Fruit fly (Drosophila melanogaster) whole organism, embryonic: ENCODE measurements around the gene ewg.
A peak's percentile ranks its signal among the peaks of the same experiment; 100 is the strongest.

ENCODE experiments used
- Blimp-1 ChIP-seq: fragments of 200-800 bp; sonication (Bioruptor generic); optimal IDR thresholded peaks from 3 replicates; lab custom pipeline; 2018; ENCODE audit warnings: missing biosample characterization, missing genetic modification characterization, mild to moderate bottlenecking, moderate library complexity, missing genetic modification reagents
- CG10431 ChIP-seq: fragments of 200-800 bp; sonication (Bioruptor generic); optimal IDR thresholded peaks from 3 replicates; lab custom pipeline; 2018; ENCODE audit warnings: missing biosample characterization, mild to moderate bottlenecking, missing genetic modification characterization
- CG11093 ChIP-seq: fragments of 200-800 bp; sonication (Bioruptor generic); IDR thresholded peaks from 3 replicates; pipeline ENCODE4 v1.3.6; 2022; ENCODE audit warnings: missing biosample characterization, missing genetic modification characterization
- CG11247 ChIP-seq: fragments of 200-800 bp; sonication (Bioruptor generic); IDR thresholded peaks from 2 replicates; pipeline ENCODE4 v1.3.6; 2022; ENCODE audit warnings: missing biosample characterization, missing genetic modification characterization
- CG11696 ChIP-seq: fragments of 200-800 bp; sonication (Bioruptor generic); IDR thresholded peaks from 2 replicates; pipeline ENCODE4 v1.3.6; 2022; ENCODE audit warnings: missing biosample characterization, missing genetic modification characterization
- CG12236 ChIP-seq: fragments of 200-800 bp; sonication (Bioruptor generic); optimal IDR thresholded peaks from 2 replicates; lab custom pipeline; 2016; ENCODE audit warnings: missing biosample characterization, missing genetic modification characterization
- CG13123 ChIP-seq: fragments of 200-800 bp; sonication (Bioruptor generic); optimal IDR thresholded peaks from 2 replicates; lab custom pipeline; 2016; ENCODE audit warnings: missing biosample characterization, missing genetic modification characterization
- CG13287 ChIP-seq: fragments of 200-800 bp; sonication (Bioruptor generic); IDR thresholded peaks from 2 replicates; pipeline ENCODE4 v1.3.6; 2022; ENCODE audit warnings: missing biosample characterization, missing genetic modification characterization; ENCODE audit not compliant: partially characterized antibody
- CG1529 ChIP-seq: fragments of 200-800 bp; sonication (Bioruptor generic); optimal IDR thresholded peaks from 3 replicates; lab custom pipeline; 2018; ENCODE audit warnings: missing biosample characterization, missing genetic modification characterization
- CG1603 ChIP-seq: fragments of 200-800 bp; sonication (Bioruptor generic); optimal IDR thresholded peaks from 2 replicates; lab custom pipeline; 2019; ENCODE audit warnings: missing biosample characterization, mild to moderate bottlenecking, missing genetic modification characterization, moderate library complexity
- CG16813 ChIP-seq: fragments of 200-800 bp; sonication (Bioruptor generic); IDR thresholded peaks from 3 replicates; pipeline ENCODE4 v1.3.6; 2022; ENCODE audit warnings: missing biosample characterization, missing genetic modification characterization; ENCODE audit not compliant: partially characterized antibody
- CG18011 ChIP-seq: fragments of 200-800 bp; sonication (Bioruptor generic); optimal IDR thresholded peaks from 2 replicates; lab custom pipeline; 2017; ENCODE audit warnings: missing biosample characterization, missing genetic modification characterization, mild to moderate bottlenecking, moderate library complexity, missing genotype
- CG2116 ChIP-seq: fragments of 200-800 bp; sonication (Bioruptor generic); optimal IDR thresholded peaks from 3 replicates; lab custom pipeline; 2018; ENCODE audit warnings: missing biosample characterization, mild to moderate bottlenecking, missing genetic modification characterization
- CG32767 ChIP-seq: fragments of 200-800 bp; sonication (Bioruptor generic); IDR thresholded peaks from 2 replicates; pipeline ENCODE4 v1.3.6; 2022; ENCODE audit warnings: missing biosample characterization, missing genetic modification characterization
- CG3847 ChIP-seq: fragments of 200-800 bp; sonication (Bioruptor generic); IDR thresholded peaks from 2 replicates; pipeline ENCODE4 v1.3.6; 2022; ENCODE audit warnings: missing biosample characterization, missing genetic modification characterization
- CG8924 ChIP-seq: fragments of 200-800 bp; optimal IDR thresholded peaks from 3 replicates; lab custom pipeline; 2019; ENCODE audit warnings: missing biosample characterization, mild to moderate bottlenecking, missing genetic modification characterization, moderate library complexity
- Dll ChIP-seq: fragments of 200-800 bp; sonication (Bioruptor generic); IDR thresholded peaks from 4 replicates; pipeline ENCODE4 v1.3.6; 2022; ENCODE audit warnings: missing biosample characterization, missing genetic modification characterization; ENCODE audit not compliant: partially characterized antibody
- H15 ChIP-seq: fragments of 200-800 bp; sonication (Bioruptor generic); IDR thresholded peaks from 3 replicates; pipeline ENCODE4 v1.3.6; 2022; ENCODE audit warnings: missing biosample characterization, missing genetic modification characterization
- HLH3B ChIP-seq: fragments of 200-800 bp; sonication (Bioruptor generic); IDR thresholded peaks from 2 replicates; pipeline ENCODE4 v1.3.6; 2022; ENCODE audit warnings: missing biosample characterization, missing genetic modification characterization
- HLH4C ChIP-seq: fragments of 200-800 bp; sonication (Bioruptor generic); IDR thresholded peaks from 3 replicates; pipeline ENCODE4 v1.3.6; 2022; ENCODE audit warnings: missing biosample characterization, missing genetic modification characterization; ENCODE audit not compliant: partially characterized antibody
- HLH54F ChIP-seq: fragments of 200-800 bp; sonication (Bioruptor generic); optimal IDR thresholded peaks from 3 replicates; lab custom pipeline; 2016; ENCODE audit warnings: missing biosample characterization, missing genetic modification characterization
- Hand ChIP-seq: fragments of 200-800 bp; sonication (Bioruptor generic); optimal IDR thresholded peaks from 2 replicates; lab custom pipeline; 2017; ENCODE audit warnings: mild to moderate bottlenecking, missing biosample characterization, missing genetic modification reagents, missing genetic modification characterization
- Hr39 ChIP-seq: fragments of >200 bp; optimal IDR thresholded peaks from 2 replicates; lab custom pipeline; 2017
- MESR4 ChIP-seq: fragments of 200-800 bp; sonication (Bioruptor generic); optimal IDR thresholded peaks from 2 replicates; lab custom pipeline; 2018; ENCODE audit warnings: missing biosample characterization, mild to moderate bottlenecking, missing genetic modification characterization, moderate library complexity
- MTF-1 ChIP-seq: fragments of 200-800 bp; sonication (Bioruptor generic); optimal IDR thresholded peaks from 2 replicates; lab custom pipeline; 2018; ENCODE audit warnings: missing biosample characterization, mild to moderate bottlenecking, missing genetic modification characterization, borderline replicate concordance
- Mrtf ChIP-seq: fragments of 200-800 bp; sonication (Bioruptor generic); IDR thresholded peaks from 3 replicates; pipeline ENCODE4 v1.3.6; 2022; ENCODE audit warnings: missing biosample characterization, missing genetic modification characterization
- Nf-YC ChIP-seq: fragments of 200-800 bp; optimal IDR thresholded peaks from 3 replicates; lab custom pipeline; 2019; ENCODE audit warnings: missing biosample characterization, mild to moderate bottlenecking, missing genetic modification characterization, moderate library complexity
- Sox102F ChIP-seq: fragments of 200-800 bp; sonication (Bioruptor generic); optimal IDR thresholded peaks from 2 replicates; lab custom pipeline; 2018; ENCODE audit warnings: missing biosample characterization, mild to moderate bottlenecking, missing genetic modification characterization, moderate library complexity
- Spps ChIP-seq: fragments of 200-800 bp; sonication (Bioruptor generic); optimal IDR thresholded peaks from 2 replicates; lab custom pipeline; 2018; ENCODE audit warnings: missing biosample characterization, mild to moderate bottlenecking, missing genetic modification characterization
- Sry-δ ChIP-seq: fragments of 200-800 bp; sonication (Bioruptor generic); optimal IDR thresholded peaks from 2 replicates; lab custom pipeline; 2016; ENCODE audit warnings: missing biosample characterization, missing genetic modification characterization
- Trl ChIP-seq, 3 experiments: fragments of >200 bp in 2 of 3; fragments of 200-800 bp in 1 of 3; sonication (Bioruptor generic) in 1 of 3; optimal IDR thresholded peaks; 2 replicates in 1 of 3; 3 replicates in 2 of 3; lab custom pipeline; 2016 to 2017; ENCODE audit warnings: missing biosample characterization in 1 of 3, missing genetic modification characterization in 1 of 3
- YL-1 ChIP-seq: fragments of 200-800 bp; sonication (Bioruptor generic); optimal IDR thresholded peaks from 3 replicates; lab custom pipeline; 2017; ENCODE audit warnings: missing biosample characterization, mild to moderate bottlenecking, missing genetic modification characterization
- az2 ChIP-seq: fragments of 200-800 bp; sonication (Bioruptor generic); optimal IDR thresholded peaks from 3 replicates; lab custom pipeline; 2016; ENCODE audit warnings: missing biosample characterization, missing genetic modification characterization
- bcd ChIP-seq: fragments of 200-800 bp; sonication (Bioruptor generic); optimal IDR thresholded peaks from 2 replicates; lab custom pipeline; 2017; ENCODE audit warnings: missing biosample characterization, mild to moderate bottlenecking, missing genetic modification characterization
- caup ChIP-seq: fragments of 200-800 bp; sonication (Bioruptor generic); optimal IDR thresholded peaks from 3 replicates; lab custom pipeline; 2017; ENCODE audit warnings: missing biosample characterization, mild to moderate bottlenecking, missing genetic modification characterization, moderate library complexity; ENCODE audit not compliant: severe bottlenecking
- disco-r ChIP-seq: fragments of 200-800 bp; sonication (Bioruptor generic); optimal IDR thresholded peaks from 2 replicates; lab custom pipeline; 2016; ENCODE audit warnings: missing biosample characterization, missing genetic modification characterization
- gce ChIP-seq: fragments of 200-800 bp; sonication (Bioruptor generic); IDR thresholded peaks from 3 replicates; pipeline ENCODE4 v1.3.6; 2022; ENCODE audit warnings: missing biosample characterization, missing genetic modification characterization
- gem ChIP-seq: fragments of 200-800 bp; sonication (Bioruptor generic); optimal IDR thresholded peaks from 2 replicates; lab custom pipeline; 2019; ENCODE audit warnings: missing biosample characterization, mild to moderate bottlenecking, missing genetic modification characterization, moderate library complexity
- grau ChIP-seq: fragments of 200-800 bp; optimal IDR thresholded peaks from 3 replicates; lab custom pipeline; 2019; ENCODE audit warnings: missing biosample characterization, mild to moderate bottlenecking, missing genetic modification characterization, moderate library complexity
- gro ChIP-seq: fragments of 200-800 bp; sonication (Bioruptor generic); optimal IDR thresholded peaks from 2 replicates; lab custom pipeline; 2016; ENCODE audit warnings: missing biosample characterization, missing genetic modification characterization
- gsb ChIP-seq: fragments of 200-800 bp; sonication (Bioruptor generic); IDR thresholded peaks from 2 replicates; pipeline ENCODE4 v1.3.6; 2022; ENCODE audit warnings: missing biosample characterization, missing genetic modification characterization
- knrl ChIP-seq: fragments of 200-800 bp; sonication (Bioruptor generic); IDR thresholded peaks from 3 replicates; pipeline ENCODE4 v1.3.6; 2022; ENCODE audit warnings: missing biosample characterization, missing genetic modification characterization; ENCODE audit not compliant: partially characterized antibody
- pnt ChIP-seq: fragments of 200-800 bp; sonication (Bioruptor generic); optimal IDR thresholded peaks from 3 replicates; lab custom pipeline; 2016; ENCODE audit warnings: missing biosample characterization, missing genetic modification characterization
- pros ChIP-seq: fragments of 200-800 bp; sonication (Bioruptor generic); optimal IDR thresholded peaks from 3 replicates; lab custom pipeline; 2019; ENCODE audit warnings: missing biosample characterization, mild to moderate bottlenecking, missing genetic modification characterization, moderate library complexity
- pzg ChIP-seq: fragments of 200-800 bp; sonication (Bioruptor generic); optimal IDR thresholded peaks from 3 replicates; lab custom pipeline; 2018; ENCODE audit warnings: missing biosample characterization, mild to moderate bottlenecking, missing genetic modification characterization, moderate library complexity
- shn ChIP-seq: fragments of 200-800 bp; sonication (Bioruptor generic); optimal IDR thresholded peaks from 3 replicates; lab custom pipeline; 2016; ENCODE audit warnings: missing biosample characterization, missing genetic modification characterization
- stwl ChIP-seq: fragments of 200-800 bp; sonication (Bioruptor generic); optimal IDR thresholded peaks from 3 replicates; lab custom pipeline; 2018; ENCODE audit warnings: missing biosample characterization, mild to moderate bottlenecking, missing genetic modification characterization, moderate library complexity
- sug ChIP-seq: fragments of 200-800 bp; optimal IDR thresholded peaks from 2 replicates; lab custom pipeline; 2019; ENCODE audit warnings: missing biosample characterization, mild to moderate bottlenecking, missing genetic modification characterization, moderate library complexity
- tup ChIP-seq: fragments of 200-800 bp; sonication (Bioruptor generic); optimal IDR thresholded peaks from 2 replicates; lab custom pipeline; 2016; ENCODE audit warnings: missing biosample characterization, mild to moderate bottlenecking, missing genetic modification characterization, moderate library complexity
- zfh1 ChIP-seq: fragments of 200-800 bp; sonication (Bioruptor generic); IDR thresholded peaks from 3 replicates; pipeline ENCODE4 v1.3.6; 2022; ENCODE audit warnings: missing biosample characterization, missing genetic modification characterization
- zfh2 ChIP-seq: fragments of 200-800 bp; sonication (Bioruptor generic); optimal IDR thresholded peaks from 2 replicates; lab custom pipeline; 2016; ENCODE audit warnings: missing biosample characterization, missing genetic modification characterization

The ewg gene

DNA sequence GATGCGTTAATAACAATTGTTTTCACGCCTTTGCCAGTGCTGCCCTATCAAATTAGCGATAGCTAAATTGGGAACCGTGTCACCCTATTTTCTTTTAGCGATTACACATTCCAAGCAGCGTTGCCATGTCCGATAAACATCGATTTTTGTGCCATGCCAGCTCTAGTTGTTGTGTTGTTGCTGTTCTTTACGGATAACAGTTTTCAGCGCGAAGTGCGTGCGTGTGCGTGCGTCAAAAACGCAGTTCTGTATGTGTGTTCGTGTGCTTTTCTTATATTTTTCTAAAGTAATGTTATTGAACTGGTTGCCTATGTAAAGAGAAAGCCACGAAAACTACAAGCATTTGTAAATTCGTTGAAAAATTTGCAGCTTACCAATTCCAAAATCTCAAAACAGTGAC is 33.7 kb downstream of the ewg start, which contains the start of the genes CG3038 and G9a (continued):
- TF ChIP-seq Hand (GFP tag; lab: Kevin White, UChicago) (peak; percentile 0), sug (tag; lab: Kevin White, UChicago) (peak; percentile 48), CG1603 (tag; lab: Kevin White, UChicago) (peak; percentile 77), Sry-δ (GFP tag; lab: Kevin White, UChicago) (peak; percentile 99), zfh1 (no peak), CG11093 (GFP tag; lab: Robert Waterston, UW) (no peak), gsb (GFP tag; lab: Robert Waterston, UW) (no peak), HLH3B (no peak), pros (peak; percentile 1), pnt (GFP tag; lab: Kevin White, UChicago) (no peak), zfh2 (GFP tag; lab: Kevin White, UChicago) (peak; percentile 52), grau (tag; lab: Kevin White, UChicago) (peak; percentile 31), gce (GFP tag; lab: Robert Waterston, UW) (no peak), Trl (optimal IDR thresholded peaks at IDR 0.05; lab: Kevin White, UChicago) (no peak), Trl (GFP tag; optimal IDR thresholded peaks at IDR 0.05; lab: Kevin White, UChicago) (peak; percentile 45), gro (peak; percentile 24), MTF-1 (GFP tag; lab: Kevin White, UChicago) (no peak), az2 (no peak), bcd (no peak), CG16813 (GFP tag; lab: Robert Waterston, UW) (no peak), CG8924 (tag; lab: Kevin White, UChicago) (peak; percentile 73), CG12236 (GFP tag; lab: Kevin White, UChicago) (no peak), Mrtf (GFP tag; lab: Robert Waterston, UW) (no peak), CG13287 (no peak), MESR4 (peak; percentile 57), Spps (tag; lab: Kevin White, UChicago) (no peak), CG2116 (GFP tag; lab: Kevin White, UChicago) (peak; percentile 97), knrl (GFP tag; lab: Robert Waterston, UW) (no peak), caup (GFP tag; lab: Kevin White, UChicago) (peak; percentile 45), CG11696 (GFP tag; lab: Robert Waterston, UW) (no peak), H15 (GFP tag; lab: Robert Waterston, UW) (no peak), Blimp-1 (GFP tag; lab: Kevin White, UChicago) (no peak), tup (GFP tag; lab: Kevin White, UChicago) (no peak), CG32767 (GFP tag; lab: Robert Waterston, UW) (no peak), Nf-YC (tag; lab: Kevin White, UChicago) (peak; percentile 52), pzg (GFP tag; lab: Kevin White, UChicago) (peak; percentile 97), HLH4C (GFP tag; lab: Robert Waterston, UW) (no peak), CG1529 (GFP tag; lab: Kevin White, UChicago) (peak; percentile 22), CG13123 (GFP tag; lab: Kevin White, UChicago) (no peak), CG18011 (GFP tag; lab: Kevin White, UChicago) (no peak), disco-r (GFP tag; lab: Kevin White, UChicago) (no peak), shn (GFP tag; lab: Kevin White, UChicago) (peak; percentile 13), CG10431 (GFP tag; lab: Kevin White, UChicago) (peak; percentile 25), YL-1 (GFP tag; lab: Kevin White, UChicago) (peak; percentile 91), Sox102F (GFP tag; lab: Kevin White, UChicago) (no peak), HLH54F (GFP tag; lab: Kevin White, UChicago) (peak; percentile 33), CG3847 (GFP tag; lab: Robert Waterston, UW) (no peak), CG11247 (GFP tag; lab: Robert Waterston, UW) (no peak), gem (tag; lab: Kevin White, UChicago) (peak; percentile 20), Dll (GFP tag; lab: Robert Waterston, UW) (no peak), stwl (tag; lab: Kevin White, UChicago) (peak; percentile 95), Hr39 (no peak)
